Worm (Caenorhabditis elegans) whole organism, L1 larva: ENCODE data around the gene mlt-9.

Source experiments
- mdl-1 ChIP-seq, 2 experiments: fragments of 150-350 bp; optimal IDR thresholded peaks; 2 replicates each; lab custom pipeline; 2014 to 2017; ENCODE audit warnings: missing biosample characterization in 2 of 2, missing genetic modification characterization in 2 of 2, inconsistent platforms in 1 of 2
- nhr-76 ChIP-seq: sonication (generic microtip); optimal IDR thresholded peaks from 2 replicates; lab custom pipeline; 2017; ENCODE audit warnings: missing biosample characterization, missing genetic modification characterization
- tbx-2 ChIP-seq: sonication (generic microtip); optimal IDR thresholded peaks from 2 replicates; lab custom pipeline; 2016; ENCODE audit warnings: missing genetic modification characterization, missing compliant biosample characterization

- no peak for TF ChIP-seq nhr-76
- no peak for TF ChIP-seq mdl-1 (tag; optimal IDR thresholded peaks at IDR 0.05; lab: Kevin White, UChicago)
- no peak for TF ChIP-seq tbx-2 (tag; lab: Kevin White, UChicago)
Measured at ce11 chrX:15073479-15073878, 34.1 kb downstream of the mlt-9 start.
